Fruit fly (Drosophila melanogaster) whole organism, embryonic: ENCODE data around the gene Epp.
A peak's percentile ranks its signal among the peaks of the same experiment; 100 is the strongest.

ENCODE experiments used
- Abd-B ChIP-seq: fragments of 200-800 bp; sonication (Bioruptor generic); optimal IDR thresholded peaks from 2 replicates; lab custom pipeline; 2018; ENCODE audit warnings: missing biosample characterization, mild to moderate bottlenecking, missing genetic modification characterization, moderate library complexity
- Antp ChIP-seq: fragments of 200-800 bp; sonication (Bioruptor generic); optimal IDR thresholded peaks from 3 replicates; lab custom pipeline; 2016; ENCODE audit warnings: missing biosample characterization, missing genetic modification characterization
- BtbVII ChIP-seq: fragments of 200-800 bp; sonication (Bioruptor generic); optimal IDR thresholded peaks from 3 replicates; lab custom pipeline; 2017; ENCODE audit warnings: missing biosample characterization, mild to moderate bottlenecking, missing genetic modification characterization
- CG11695 ChIP-seq: fragments of 200-800 bp; sonication (Bioruptor generic); IDR thresholded peaks from 3 replicates; pipeline ENCODE4 v1.3.6; 2022; ENCODE audit warnings: missing biosample characterization, missing genetic modification characterization
- CG12219 ChIP-seq: fragments of 200-800 bp; sonication (Bioruptor generic); optimal IDR thresholded peaks from 3 replicates; lab custom pipeline; 2018; ENCODE audit warnings: missing biosample characterization, mild to moderate bottlenecking, missing genetic modification characterization
- CG13296 ChIP-seq: fragments of 200-800 bp; sonication (Bioruptor generic); optimal IDR thresholded peaks from 3 replicates; lab custom pipeline; 2018; ENCODE audit warnings: missing biosample characterization, mild to moderate bottlenecking, missing genetic modification characterization
- CG13894 ChIP-seq: fragments of 200-800 bp; sonication (Bioruptor generic); optimal IDR thresholded peaks from 3 replicates; lab custom pipeline; 2018; ENCODE audit warnings: missing biosample characterization, mild to moderate bottlenecking, missing genetic modification characterization, moderate library complexity
- CG17186 ChIP-seq: fragments of 200-800 bp; sonication (Bioruptor generic); optimal IDR thresholded peaks from 3 replicates; lab custom pipeline; 2017; ENCODE audit warnings: missing biosample characterization, missing genetic modification reagents, missing genetic modification characterization
- CG17361 ChIP-seq: fragments of 200-800 bp; sonication (Bioruptor generic); IDR thresholded peaks from 3 replicates; pipeline ENCODE4 v1.3.6; 2022; ENCODE audit warnings: missing biosample characterization, missing genetic modification characterization
- CG17612 ChIP-seq: fragments of 200-800 bp; sonication (Bioruptor generic); IDR thresholded peaks from 2 replicates; pipeline ENCODE4 v1.3.6; 2022; ENCODE audit warnings: missing biosample characterization, missing genetic modification characterization
- CG17829 ChIP-seq: fragments of 200-800 bp; optimal IDR thresholded peaks from 2 replicates; lab custom pipeline; 2019; ENCODE audit warnings: missing biosample characterization, mild to moderate bottlenecking, missing genetic modification characterization, moderate library complexity
- CG18619 ChIP-seq: fragments of 200-800 bp; sonication (Bioruptor generic); optimal IDR thresholded peaks from 3 replicates; lab custom pipeline; 2017; ENCODE audit warnings: missing biosample characterization, mild to moderate bottlenecking, missing genetic modification characterization
- CG32767 ChIP-seq: fragments of 200-800 bp; sonication (Bioruptor generic); IDR thresholded peaks from 2 replicates; pipeline ENCODE4 v1.3.6; 2022; ENCODE audit warnings: missing biosample characterization, missing genetic modification characterization
- CG4617 ChIP-seq: fragments of 200-800 bp; sonication (Bioruptor generic); optimal IDR thresholded peaks from 3 replicates; lab custom pipeline; 2016; ENCODE audit warnings: missing biosample characterization, missing genetic modification characterization, borderline replicate concordance
- CG6272 ChIP-seq: fragments of 200-800 bp; sonication (Bioruptor generic); IDR thresholded peaks from 2 replicates; pipeline ENCODE4 v1.3.6; 2022; ENCODE audit warnings: missing biosample characterization, missing genetic modification characterization
- CG6654 ChIP-seq: fragments of 200-800 bp; sonication (Bioruptor generic); optimal IDR thresholded peaks from 2 replicates; lab custom pipeline; 2017; ENCODE audit warnings: missing biosample characterization, mild to moderate bottlenecking, missing genetic modification characterization
- CG7963 ChIP-seq: fragments of 200-800 bp; sonication (Bioruptor generic); IDR thresholded peaks from 3 replicates; pipeline ENCODE4 v1.3.6; 2022; ENCODE audit warnings: missing biosample characterization, missing genetic modification characterization; ENCODE audit not compliant: partially characterized antibody
- CG7987 ChIP-seq: fragments of 200-800 bp; sonication (Bioruptor generic); optimal IDR thresholded peaks from 2 replicates; lab custom pipeline; 2018; ENCODE audit warnings: missing biosample characterization, mild to moderate bottlenecking, missing genetic modification characterization, moderate library complexity
- CG9876 ChIP-seq: fragments of 200-800 bp; sonication (Bioruptor generic); optimal IDR thresholded peaks from 2 replicates; lab custom pipeline; 2016; ENCODE audit warnings: missing biosample characterization, missing genetic modification characterization
- CoRest ChIP-seq: fragments of 200-800 bp; sonication (Bioruptor generic); optimal IDR thresholded peaks from 3 replicates; lab custom pipeline; 2018; ENCODE audit warnings: missing biosample characterization, mild to moderate bottlenecking, missing genetic modification characterization, moderate library complexity
- CrebB ChIP-seq: fragments of 200-800 bp; sonication (Bioruptor generic); optimal IDR thresholded peaks from 3 replicates; lab custom pipeline; 2018; ENCODE audit warnings: missing biosample characterization, mild to moderate bottlenecking, missing genetic modification characterization
- Dip3 ChIP-seq: fragments of 200-800 bp; sonication (Bioruptor generic); optimal IDR thresholded peaks from 3 replicates; lab custom pipeline; 2016; ENCODE audit warnings: missing biosample characterization, missing genetic modification characterization
- Eip74EF ChIP-seq, 2 experiments: fragments of 200-800 bp in 1 of 2; fragments of >200 bp in 1 of 2; sonication (Bioruptor generic) in 1 of 2; optimal IDR thresholded peaks; 2 replicates each; lab custom pipeline; 2017 to 2019; ENCODE audit warnings: missing biosample characterization in 2 of 2, missing genetic modification characterization in 2 of 2, mild to moderate bottlenecking in 1 of 2, moderate library complexity in 1 of 2
- H15 ChIP-seq: fragments of 200-800 bp; sonication (Bioruptor generic); IDR thresholded peaks from 3 replicates; pipeline ENCODE4 v1.3.6; 2022; ENCODE audit warnings: missing biosample characterization, missing genetic modification characterization
- HLH54F ChIP-seq: fragments of 200-800 bp; sonication (Bioruptor generic); optimal IDR thresholded peaks from 3 replicates; lab custom pipeline; 2016; ENCODE audit warnings: missing biosample characterization, missing genetic modification characterization
- Jarid2 ChIP-seq: fragments of 200-800 bp; sonication (Bioruptor generic); optimal IDR thresholded peaks from 3 replicates; lab custom pipeline; 2017; ENCODE audit warnings: mild to moderate bottlenecking, missing biosample characterization, missing genetic modification reagents, missing genetic modification characterization
- Lpt ChIP-seq: fragments of >200 bp; optimal IDR thresholded peaks from 2 replicates; lab custom pipeline; 2018; ENCODE audit warnings: missing biosample characterization, missing genetic modification characterization
- Med ChIP-seq: fragments of 200-800 bp; sonication (Bioruptor generic); peaks from one replicate; lab custom pipeline; 2016; ENCODE audit warnings: missing biosample characterization, missing genetic modification characterization, mild to moderate bottlenecking, inconsistent platforms, moderate library complexity
- Mes4 ChIP-seq: fragments of 200-800 bp; sonication (Bioruptor generic); optimal IDR thresholded peaks from 2 replicates; lab custom pipeline; 2016; ENCODE audit warnings: missing biosample characterization, missing genetic modification characterization
- Mrtf ChIP-seq: fragments of 200-800 bp; sonication (Bioruptor generic); IDR thresholded peaks from 3 replicates; pipeline ENCODE4 v1.3.6; 2022; ENCODE audit warnings: missing biosample characterization, missing genetic modification characterization
- NC2β ChIP-seq: fragments of 200-800 bp; sonication (Bioruptor generic); optimal IDR thresholded peaks from 2 replicates; lab custom pipeline; 2016; ENCODE audit warnings: missing biosample characterization, missing genetic modification characterization
- Oaz ChIP-seq: fragments of 200-800 bp; sonication (Bioruptor generic); IDR thresholded peaks from 2 replicates; pipeline ENCODE4 v1.3.6; 2022; ENCODE audit warnings: missing biosample characterization, missing genetic modification characterization
- PHDP ChIP-seq: fragments of 200-800 bp; sonication (Bioruptor generic); optimal IDR thresholded peaks from 3 replicates; lab custom pipeline; 2018; ENCODE audit warnings: missing biosample characterization, mild to moderate bottlenecking, missing genetic modification characterization, moderate library complexity
- Sox102F ChIP-seq: fragments of 200-800 bp; sonication (Bioruptor generic); optimal IDR thresholded peaks from 2 replicates; lab custom pipeline; 2018; ENCODE audit warnings: missing biosample characterization, mild to moderate bottlenecking, missing genetic modification characterization, moderate library complexity
- Ssrp ChIP-seq: fragments of 200-800 bp; sonication (Bioruptor generic); optimal IDR thresholded peaks from 2 replicates; lab custom pipeline; 2018; ENCODE audit warnings: missing biosample characterization, mild to moderate bottlenecking, missing genetic modification characterization, moderate library complexity
- Xbp1 ChIP-seq: fragments of 200-800 bp; sonication (Bioruptor generic); optimal IDR thresholded peaks from 3 replicates; lab custom pipeline; 2016; ENCODE audit warnings: missing biosample characterization, mild to moderate bottlenecking, missing genetic modification characterization
- cas ChIP-seq: fragments of 200-800 bp; sonication (Bioruptor generic); IDR thresholded peaks from 2 replicates; pipeline ENCODE4 v1.3.6; 2022; ENCODE audit warnings: missing biosample characterization, missing genetic modification characterization
- caup ChIP-seq: fragments of 200-800 bp; sonication (Bioruptor generic); optimal IDR thresholded peaks from 3 replicates; lab custom pipeline; 2017; ENCODE audit warnings: missing biosample characterization, mild to moderate bottlenecking, missing genetic modification characterization, moderate library complexity; ENCODE audit not compliant: severe bottlenecking
- chinmo ChIP-seq: fragments of 200-800 bp; sonication (Bioruptor generic); IDR thresholded peaks from 4 replicates; pipeline ENCODE4 v1.3.6; 2022; ENCODE audit warnings: missing biosample characterization, missing genetic modification characterization; ENCODE audit not compliant: partially characterized antibody
- crp ChIP-seq, 2 experiments: fragments of 200-800 bp; sonication (Bioruptor generic); optimal IDR thresholded peaks; 2 replicates in 1 of 2; 3 replicates in 1 of 2; lab custom pipeline; 2017; ENCODE audit warnings: missing biosample characterization in 2 of 2, missing genetic modification characterization in 2 of 2, mild to moderate bottlenecking in 1 of 2, moderate library complexity in 1 of 2
- cwo ChIP-seq: fragments of 200-800 bp; sonication (Bioruptor generic); optimal IDR thresholded peaks from 3 replicates; lab custom pipeline; 2017; ENCODE audit warnings: missing biosample characterization, missing genetic modification characterization, mild to moderate bottlenecking, moderate library complexity, missing genetic modification reagents
- disco-r ChIP-seq: fragments of 200-800 bp; sonication (Bioruptor generic); optimal IDR thresholded peaks from 2 replicates; lab custom pipeline; 2016; ENCODE audit warnings: missing biosample characterization, missing genetic modification characterization
- dm ChIP-seq: fragments of 200-800 bp; sonication (Bioruptor generic); optimal IDR thresholded peaks from 3 replicates; lab custom pipeline; 2016; ENCODE audit warnings: missing biosample characterization, missing genetic modification characterization
- insv ChIP-seq, 2 experiments: fragments of 200-800 bp; sonication (Bioruptor generic); optimal IDR thresholded peaks; 3 replicates each; lab custom pipeline; 2016 to 2018; ENCODE audit warnings: missing biosample characterization in 2 of 2, missing genetic modification characterization in 2 of 2
- ken ChIP-seq: fragments of 200-800 bp; sonication (Bioruptor generic); IDR thresholded peaks from 3 replicates; pipeline ENCODE4 v1.3.6; 2022; ENCODE audit warnings: missing biosample characterization, missing genetic modification characterization
- nerfin-2 ChIP-seq: fragments of 200-800 bp; sonication (Bioruptor generic); IDR thresholded peaks from 2 replicates; pipeline ENCODE4 v1.3.6; 2022; ENCODE audit warnings: missing biosample characterization, missing genetic modification characterization; ENCODE audit not compliant: partially characterized antibody
- so ChIP-seq: fragments of 200-800 bp; sonication (Bioruptor generic); IDR thresholded peaks from 3 replicates; pipeline ENCODE4 v1.3.6; 2022; ENCODE audit warnings: missing biosample characterization, missing genetic modification characterization
- stwl ChIP-seq: fragments of 200-800 bp; sonication (Bioruptor generic); optimal IDR thresholded peaks from 3 replicates; lab custom pipeline; 2018; ENCODE audit warnings: missing biosample characterization, mild to moderate bottlenecking, missing genetic modification characterization, moderate library complexity
- twi ChIP-seq: fragments of 200-800 bp; optimal IDR thresholded peaks from 2 replicates; lab custom pipeline; 2019; ENCODE audit warnings: missing biosample characterization, mild to moderate bottlenecking, missing genetic modification characterization, moderate library complexity
- yki ChIP-seq: fragments of >200 bp; optimal IDR thresholded peaks from 3 replicates; lab custom pipeline; 2018
- zf30C ChIP-seq: fragments of 200-800 bp; sonication (Bioruptor generic); optimal IDR thresholded peaks from 3 replicates; lab custom pipeline; 2018; ENCODE audit warnings: missing biosample characterization, mild to moderate bottlenecking, missing genetic modification characterization

Gene Epp

DNA sequence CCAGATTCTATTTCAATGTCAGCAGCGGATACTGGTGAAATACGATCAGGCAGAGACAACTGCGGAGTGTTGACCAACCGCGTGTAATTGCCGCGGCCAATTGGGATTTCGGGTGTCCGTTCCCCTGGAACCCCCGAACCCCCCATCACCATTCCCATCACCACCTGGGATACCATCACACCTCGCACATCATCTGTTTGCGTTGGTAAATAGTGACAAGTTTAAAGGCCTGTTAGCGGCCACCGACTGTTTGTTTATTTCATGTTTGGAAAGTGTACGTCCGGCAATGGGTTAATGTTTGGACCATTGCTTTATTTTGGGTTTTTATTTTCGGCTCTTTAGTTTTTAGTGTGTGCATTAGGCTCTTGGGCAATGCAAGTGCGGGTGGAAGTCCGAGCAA is 45.7 kb downstream of the Epp start (continued):
- TF ChIP-seq Eip74EF (GFP tag; optimal IDR thresholded peaks at IDR 0.05; lab: Kevin White, UChicago) = no peak
- TF ChIP-seq CG6654 = no peak
- no peak for TF ChIP-seq nerfin-2
- no peak for TF ChIP-seq Ssrp (tag; lab: Kevin White, UChicago)
- TF ChIP-seq CG6272 (GFP tag; lab: Robert Waterston, UW) = no peak
- TF ChIP-seq CG32767 = no peak
- TF ChIP-seq stwl (tag; lab: Kevin White, UChicago) = no peak
- TF ChIP-seq yki (lab: Kevin White, UChicago) = no peak
- TF ChIP-seq CG11695 = no peak
- TF ChIP-seq ken = no peak
- TF ChIP-seq CG17186 (GFP tag; lab: Kevin White, UChicago) = no peak
- TF ChIP-seq CG17612 (GFP tag; lab: Robert Waterston, UW) = no peak
- TF ChIP-seq CG12219 = peak; percentile 29
- no peak for TF ChIP-seq HLH54F (GFP tag; lab: Kevin White, UChicago)
- TF ChIP-seq crp (GFP tag; optimal IDR thresholded peaks at IDR 0.05; lab: Kevin White, UChicago) = no peak
- TF ChIP-seq disco-r (GFP tag; lab: Kevin White, UChicago) = no peak
- TF ChIP-seq Antp = no peak
- TF ChIP-seq NC2β (GFP tag; lab: Kevin White, UChicago) = no peak
- peak; percentile 3 for TF ChIP-seq CG18619
- no peak for TF ChIP-seq Mes4
- peak; percentile 37 for TF ChIP-seq CG7987
- no peak for TF ChIP-seq Abd-B (GFP tag; lab: Kevin White, UChicago)
- TF ChIP-seq dm = no peak
- TF ChIP-seq CoRest = peak; percentile 2
- TF ChIP-seq CG13296 (GFP tag; lab: Kevin White, UChicago) = peak; percentile 29
- no peak for TF ChIP-seq cwo (GFP tag; lab: Kevin White, UChicago)
- no peak for TF ChIP-seq CG17361
- no peak for TF ChIP-seq Jarid2 (GFP tag; lab: Kevin White, UChicago)
- no peak for TF ChIP-seq cas (GFP tag; lab: Robert Waterston, UW)
- TF ChIP-seq so (GFP tag; lab: Robert Waterston, UW) = no peak
- no peak for TF ChIP-seq H15 (GFP tag; lab: Robert Waterston, UW)
- no peak for TF ChIP-seq Mrtf (GFP tag; lab: Robert Waterston, UW)
- peak; percentile 74 for TF ChIP-seq Med (GFP tag; lab: Kevin White, UChicago)
- no peak for TF ChIP-seq Lpt
- peak; percentile 9 for TF ChIP-seq caup (GFP tag; lab: Kevin White, UChicago)
- no peak for TF ChIP-seq insv (GFP tag; optimal IDR thresholded peaks at IDR 0.05; lab: Kevin White, UChicago)
- no peak for TF ChIP-seq CG4617 (GFP tag; lab: Kevin White, UChicago)
- TF ChIP-seq Dip3 (GFP tag; lab: Kevin White, UChicago) = no peak
- TF ChIP-seq chinmo (GFP tag; lab: Robert Waterston, UW) = no peak
- TF ChIP-seq CG17829 (tag; lab: Kevin White, UChicago) = no peak
- TF ChIP-seq Sox102F (GFP tag; lab: Kevin White, UChicago) = no peak
- TF ChIP-seq Oaz (GFP tag; lab: Robert Waterston, UW) = no peak
- no peak for TF ChIP-seq PHDP (tag; lab: Kevin White, UChicago)
- no peak for TF ChIP-seq CG9876 (GFP tag; lab: Kevin White, UChicago)
- peak; percentile 24 for TF ChIP-seq BtbVII (GFP tag; lab: Kevin White, UChicago)
- TF ChIP-seq twi (tag; lab: Kevin White, UChicago) = no peak
- peak; percentile 54 for TF ChIP-seq CrebB
- no peak for TF ChIP-seq CG7963 (GFP tag; lab: Robert Waterston, UW)
- TF ChIP-seq CG13894 (tag; lab: Kevin White, UChicago) = no peak
- TF ChIP-seq zf30C = no peak
- no peak for TF ChIP-seq Xbp1 (GFP tag; lab: Kevin White, UChicago)
